Worm (Caenorhabditis elegans): ENCODE results near the gene fis-1.

ce11 chrII:6718221-6718620 is 36.8 kb upstream of the fis-1 start, which contains the start of gene tsp-10:
- TF ChIP-seq ama-1 (optimal IDR thresholded peaks at IDR 0.05) (no peak), ceh-36 (tag; optimal IDR thresholded peaks at IDR 0.05) (no peak), flt-1 (GFP tag; IDR thresholded peaks at IDR 0.05) (no peak), scrt-1 (GFP tag; IDR thresholded peaks at IDR 0.05) (no peak)
